Worm (Caenorhabditis elegans) whole organism, late embryonic: ENCODE results near the gene nhr-147.
"Not testable (repeated sequence)": the region's sequence is repeated elsewhere in the genome, so short reads cannot be mapped to it uniquely, and the experiment has no call there.

Experiments
- F13H6.1 ChIP-seq: sonication (generic microtip); optimal IDR thresholded peaks from 2 replicates; lab custom pipeline; 2016; ENCODE audit warnings: missing genetic modification characterization, missing compliant biosample characterization
- K02D7.2 ChIP-seq: sonication (generic microtip); optimal IDR thresholded peaks from 2 replicates; lab custom pipeline; 2017; ENCODE audit warnings: mild to moderate bottlenecking, missing genetic modification characterization, missing compliant biosample characterization
- K09A11.1 ChIP-seq: sonication (generic microtip); optimal IDR thresholded peaks from 2 replicates; lab custom pipeline; 2017; ENCODE audit warnings: antibody characterized with exemption, mild to moderate bottlenecking, missing genetic modification characterization, missing compliant biosample characterization; ENCODE audit not compliant: insufficient read depth
- T23F11.4 ChIP-seq: fragments of 200-800 bp; sonication (Bioruptor generic); optimal IDR thresholded peaks from 2 replicates; lab custom pipeline; 2018; ENCODE audit warnings: mild to moderate bottlenecking, missing genetic modification characterization, missing compliant biosample characterization
- ahr-1 ChIP-seq: sonication (generic microtip); optimal IDR thresholded peaks from 2 replicates; lab custom pipeline; 2016; ENCODE audit warnings: missing genetic modification characterization, missing compliant biosample characterization
- ama-1 ChIP-seq: fragments of 150-350 bp; optimal IDR thresholded peaks from 2 replicates; lab custom pipeline; 2014
- ceh-14 ChIP-seq: sonication (generic microtip); optimal IDR thresholded peaks from 2 replicates; lab custom pipeline; 2016; ENCODE audit warnings: missing genotype, missing genetic modification characterization, missing compliant biosample characterization
- ceh-18 ChIP-seq: sonication (generic microtip); optimal IDR thresholded peaks from 2 replicates; lab custom pipeline; 2016; ENCODE audit warnings: missing genetic modification characterization, missing compliant biosample characterization
- ceh-22 ChIP-seq: sonication (generic microtip); optimal IDR thresholded peaks from 2 replicates; lab custom pipeline; 2017; ENCODE audit warnings: missing biosample characterization, missing genetic modification characterization
- ceh-24 ChIP-seq: sonication (generic microtip); optimal IDR thresholded peaks from 2 replicates; lab custom pipeline; 2016; ENCODE audit warnings: mild to moderate bottlenecking, missing genetic modification characterization, missing compliant biosample characterization
- ceh-31 ChIP-seq: sonication (generic microtip); optimal IDR thresholded peaks from 2 replicates; lab custom pipeline; 2016; ENCODE audit warnings: missing genetic modification characterization, missing compliant biosample characterization
- ceh-45 ChIP-seq: fragments of 200-800 bp; sonication (Bioruptor generic); IDR thresholded peaks from 2 replicates; pipeline ENCODE4 v1.3.6; 2022; ENCODE audit warnings: missing genetic modification reagents, missing genetic modification characterization, missing compliant biosample characterization
- ceh-6 ChIP-seq: fragments of 200-800 bp; sonication (Bioruptor generic); optimal IDR thresholded peaks from 2 replicates; lab custom pipeline; 2018; ENCODE audit warnings: mild to moderate bottlenecking, missing genetic modification characterization, missing compliant biosample characterization
- ceh-9 ChIP-seq: sonication (generic microtip); optimal IDR thresholded peaks from 2 replicates; lab custom pipeline; 2016; ENCODE audit warnings: mild to moderate bottlenecking, missing genetic modification characterization, inconsistent platforms, missing compliant biosample characterization
- che-1 ChIP-seq: sonication (generic microtip); optimal IDR thresholded peaks from 2 replicates; lab custom pipeline; 2016; ENCODE audit warnings: mild to moderate bottlenecking, missing genetic modification characterization, missing compliant biosample characterization
- eyg-1 ChIP-seq: sonication (generic microtip); optimal IDR thresholded peaks from 2 replicates; lab custom pipeline; 2016; ENCODE audit warnings: missing genotype, missing genetic modification characterization, missing compliant biosample characterization
- fax-1 ChIP-seq: sonication (generic microtip); optimal IDR thresholded peaks from 2 replicates; lab custom pipeline; 2016; ENCODE audit warnings: missing genotype, missing genetic modification characterization, missing compliant biosample characterization
- fkh-6 ChIP-seq: sonication (generic microtip); optimal IDR thresholded peaks from 2 replicates; lab custom pipeline; 2016; ENCODE audit warnings: missing genetic modification characterization, missing compliant biosample characterization
- gmeb-2 ChIP-seq: sonication (generic microtip); optimal IDR thresholded peaks from 2 replicates; lab custom pipeline; 2016; ENCODE audit warnings: missing genetic modification characterization, inconsistent platforms, missing compliant biosample characterization
- hlh-13 ChIP-seq: fragments of 200-800 bp; sonication (Bioruptor generic); optimal IDR thresholded peaks from 2 replicates; lab custom pipeline; 2018; ENCODE audit warnings: mild to moderate bottlenecking, missing genetic modification characterization, missing compliant biosample characterization
- hlh-15 ChIP-seq: sonication (generic microtip); optimal IDR thresholded peaks from 2 replicates; lab custom pipeline; 2016; ENCODE audit warnings: missing genetic modification characterization, missing compliant biosample characterization
- hlh-30 ChIP-seq: sonication (generic microtip); optimal IDR thresholded peaks from 2 replicates; lab custom pipeline; 2017; ENCODE audit warnings: antibody characterized with exemption, missing genetic modification characterization, missing compliant biosample characterization; ENCODE audit not compliant: insufficient read depth
- lim-6 ChIP-seq: sonication (generic microtip); optimal IDR thresholded peaks from 2 replicates; lab custom pipeline; 2016; ENCODE audit warnings: missing genetic modification characterization, missing compliant biosample characterization
- lin-11 ChIP-seq: fragments of 200-800 bp; sonication (Bioruptor generic); optimal IDR thresholded peaks from 2 replicates; lab custom pipeline; 2018; ENCODE audit warnings: mild to moderate bottlenecking, missing genetic modification characterization, missing compliant biosample characterization
- madf-2 ChIP-seq: sonication (generic microtip); optimal IDR thresholded peaks from 2 replicates; lab custom pipeline; 2017; ENCODE audit warnings: missing genetic modification characterization, missing compliant biosample characterization
- mec-3 ChIP-seq: sonication (generic microtip); optimal IDR thresholded peaks from 2 replicates; lab custom pipeline; 2016; ENCODE audit warnings: borderline replicate concordance, missing genetic modification characterization, missing compliant biosample characterization
- nfya-1 ChIP-seq: sonication (generic microtip); optimal IDR thresholded peaks from 2 replicates; lab custom pipeline; 2017; ENCODE audit warnings: missing genetic modification characterization, mild to moderate bottlenecking, missing compliant biosample characterization, antibody characterized with exemption, moderate library complexity
- nhr-232 ChIP-seq: sonication (generic microtip); optimal IDR thresholded peaks from 2 replicates; lab custom pipeline; 2016; ENCODE audit warnings: missing genetic modification characterization, missing compliant biosample characterization
- npax-4 ChIP-seq: sonication (generic microtip); optimal IDR thresholded peaks from 2 replicates; lab custom pipeline; 2016; ENCODE audit warnings: missing genetic modification characterization, missing compliant biosample characterization
- pat-9 ChIP-seq: fragments of 200-800 bp; sonication (Bioruptor generic); optimal IDR thresholded peaks from 2 replicates; lab custom pipeline; 2018; ENCODE audit warnings: mild to moderate bottlenecking, missing genetic modification characterization, moderate library complexity, missing compliant biosample characterization
- pha-4 ChIP-seq: fragments of 150-350 bp; optimal IDR thresholded peaks from 2 replicates; lab custom pipeline; 2018; ENCODE audit warnings: missing biosample characterization, missing genetic modification reagents, missing genetic modification characterization
- ref-2 ChIP-seq: sonication (generic microtip); optimal IDR thresholded peaks from 2 replicates; lab custom pipeline; 2016; ENCODE audit warnings: missing genetic modification characterization, missing compliant biosample characterization
- sdc-2 ChIP-seq: sonication (generic microtip); optimal IDR thresholded peaks from 2 replicates; lab custom pipeline; 2016; ENCODE audit warnings: missing genotype, missing genetic modification characterization, missing compliant biosample characterization
- sox-2 ChIP-seq: fragments of 200-800 bp; sonication (Bioruptor generic); IDR thresholded peaks from 2 replicates; pipeline ENCODE4 v1.3.6; 2022; ENCODE audit warnings: missing genetic modification reagents, missing genetic modification characterization, missing compliant biosample characterization
- syd-9 ChIP-seq: sonication (generic microtip); optimal IDR thresholded peaks from 2 replicates; lab custom pipeline; 2016; ENCODE audit warnings: mild to moderate bottlenecking, missing genetic modification characterization, moderate library complexity, missing compliant biosample characterization
- tbx-7 ChIP-seq: sonication (generic microtip); optimal IDR thresholded peaks from 2 replicates; lab custom pipeline; 2016; ENCODE audit warnings: missing genotype, missing genetic modification characterization, missing compliant biosample characterization
- ttx-3 ChIP-seq: sonication (generic microtip); optimal IDR thresholded peaks from 2 replicates; lab custom pipeline; 2016; ENCODE audit warnings: missing genetic modification reagents, missing genetic modification characterization, missing compliant biosample characterization
- unc-42 ChIP-seq: sonication (generic microtip); optimal IDR thresholded peaks from 2 replicates; lab custom pipeline; 2016; ENCODE audit warnings: missing genotype, missing genetic modification characterization, missing compliant biosample characterization
- unc-86 ChIP-seq: sonication (generic microtip); optimal IDR thresholded peaks from 2 replicates; lab custom pipeline; 2016; ENCODE audit warnings: missing genetic modification characterization, missing compliant biosample characterization
- zip-5 ChIP-seq: sonication (generic microtip); optimal IDR thresholded peaks from 2 replicates; lab custom pipeline; 2016; ENCODE audit warnings: missing genetic modification characterization, missing compliant biosample characterization
- ztf-16 ChIP-seq: sonication (generic microtip); optimal IDR thresholded peaks from 2 replicates; lab custom pipeline; 2017; ENCODE audit warnings: missing genetic modification characterization, missing compliant biosample characterization

nhr-147 gene

DNA sequence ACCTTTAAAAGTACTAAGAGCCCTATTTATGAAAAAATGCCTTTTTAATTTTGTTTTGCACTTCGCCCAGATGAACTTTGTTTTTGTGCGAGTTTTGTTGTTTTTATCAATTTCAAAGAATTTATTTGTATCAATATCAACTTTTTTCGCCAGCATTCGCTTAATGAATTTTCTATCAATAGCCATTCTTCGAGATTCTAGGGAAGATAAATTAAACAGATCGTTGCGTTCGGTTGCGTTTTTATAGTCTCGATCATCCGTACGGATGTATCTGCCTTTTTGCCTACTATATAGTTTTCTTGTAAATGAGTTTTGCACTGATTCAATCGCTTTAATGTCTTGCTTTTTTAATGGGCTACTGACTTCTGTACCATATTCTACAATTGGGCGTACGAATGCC lies at the start of gene nhr-147:
Gene nhr-147 (plus strand): TSS at position 301 of the 400 bp plus-strand sequence.
- not testable (repeated sequence) for TF ChIP-seq zip-5 (tag; lab: Kevin White, UChicago); hlh-13 (GFP tag; lab: Kevin White, UChicago); ceh-18 (tag; lab: Kevin White, UChicago)

ce11 chrV:7297263-7297662 lies 48.3 kb upstream of the nhr-147 start, which contains the start of gene srj-32:
Gene srj-32, minus strand, starts transcription at chrV:7297363.
- TF ChIP-seq syd-9 (tag; lab: Kevin White, UChicago), result no peak
- TF ChIP-seq ttx-3 (tag; lab: Kevin White, UChicago), result no peak
- TF ChIP-seq T23F11.4 (GFP tag; lab: Kevin White, UChicago), result no peak
- TF ChIP-seq hlh-30 (tag; lab: Kevin White, UChicago), result no peak
- no peak for TF ChIP-seq madf-2 (tag; lab: Kevin White, UChicago)
- TF ChIP-seq K09A11.1 (tag; lab: Kevin White, UChicago), result no peak
- no peak for TF ChIP-seq sox-2 (GFP tag; lab: Robert Waterston, UW)
- no peak for TF ChIP-seq ceh-22 (tag; lab: Kevin White, UChicago)
- no peak for TF ChIP-seq ama-1 (lab: Kevin White, UChicago)
- no peak for TF ChIP-seq fax-1
- no peak for TF ChIP-seq ceh-45 (GFP tag; lab: Robert Waterston, UW)
- no peak for TF ChIP-seq K02D7.2 (tag; lab: Kevin White, UChicago)
- TF ChIP-seq sdc-2 (tag; lab: Kevin White, UChicago), result no peak

DNA sequence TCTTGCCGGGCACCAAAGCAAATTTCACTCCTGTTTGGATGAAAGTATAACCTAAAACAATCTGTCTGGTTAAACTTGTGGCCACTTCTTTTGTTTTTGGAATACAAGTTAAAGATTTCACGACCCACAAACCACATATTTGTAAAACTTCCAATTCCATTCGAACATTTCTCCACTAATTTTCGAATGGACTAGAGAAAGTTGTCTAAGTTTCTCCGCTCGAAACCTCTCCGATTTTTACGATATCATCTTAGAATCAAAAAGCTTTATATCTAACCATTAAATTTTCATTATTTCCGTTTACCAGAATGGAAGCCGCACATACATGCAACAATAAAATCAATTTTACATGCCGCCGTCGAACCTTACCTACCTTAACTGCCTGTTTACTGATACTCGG lies 47.1 kb upstream of the nhr-147 start, which contains the start of gene F07G11.3:
Gene F07G11.3 (plus strand): TSS at position 301 of the 400 bp plus-strand sequence.
- TF ChIP-seq mec-3 (no peak), fkh-6 (tag; lab: Kevin White, UChicago) (no peak), ceh-31 (no peak), che-1 (tag; lab: Kevin White, UChicago) (no peak), npax-4 (no peak), unc-42 (no peak), ceh-14 (tag; lab: Kevin White, UChicago) (no peak), ceh-24 (tag; lab: Kevin White, UChicago) (no peak)

DNA sequence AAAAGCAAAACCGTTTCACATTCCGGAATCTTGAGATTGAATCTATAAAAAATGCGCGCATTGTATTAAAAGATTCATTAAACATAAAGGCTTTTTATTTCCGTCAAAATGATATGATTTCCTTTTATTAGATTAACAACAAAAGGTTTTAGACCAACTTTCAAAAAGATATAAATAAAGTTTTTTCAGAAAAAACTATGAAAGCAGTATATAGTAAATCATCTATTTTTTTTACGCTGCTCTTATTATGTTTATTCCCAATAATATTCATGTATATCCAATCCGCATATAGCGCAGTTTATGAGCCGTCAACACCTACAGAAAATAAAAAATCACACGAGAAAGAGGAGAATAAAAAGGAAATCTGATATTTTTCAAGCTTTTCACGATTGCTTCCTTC lies 41.1 kb upstream of the nhr-147 start, which contains the start of gene F07G11.2:
Gene F07G11.2 (plus strand): TSS at position 301 of the 400 bp plus-strand sequence.
- not testable (repeated sequence) for TF ChIP-seq zip-5, tbx-7, gmeb-2 (tag; lab: Kevin White, UChicago)

DNA sequence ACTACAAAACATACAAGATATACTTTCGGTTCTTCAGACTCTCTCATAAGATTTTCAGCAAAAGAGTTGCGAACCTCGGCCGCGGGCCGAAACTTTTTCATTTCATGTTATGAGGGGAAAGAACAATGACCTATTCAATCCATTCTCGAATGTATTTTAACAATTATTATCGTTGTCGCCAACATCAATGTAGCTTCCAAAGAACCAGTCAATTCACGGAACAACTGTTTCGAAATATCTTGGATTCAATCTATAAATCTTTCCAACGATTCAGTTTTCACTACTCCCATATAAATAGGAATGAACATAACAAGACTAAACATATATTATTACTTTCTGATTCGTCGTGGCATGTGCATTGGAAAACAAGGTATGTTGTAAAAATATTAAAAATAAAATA lies 38.5 kb upstream of the nhr-147 start, which contains the start of gene F07G11.1:
Gene F07G11.1 (plus strand): TSS at position 301 of the 400 bp plus-strand sequence.
- no peak for TF ChIP-seq ahr-1
- TF ChIP-seq lin-11, result no peak
- no peak for TF ChIP-seq ceh-6 (GFP tag; lab: Kevin White, UChicago)
- TF ChIP-seq ama-1 (lab: Kevin White, UChicago), result no peak
- TF ChIP-seq nfya-1 (tag; lab: Kevin White, UChicago), result no peak
- no peak for TF ChIP-seq nhr-232 (tag; lab: Kevin White, UChicago)
- no peak for TF ChIP-seq hlh-15
- TF ChIP-seq ceh-45 (GFP tag; lab: Robert Waterston, UW), result no peak
- no peak for TF ChIP-seq ref-2
- TF ChIP-seq F13H6.1 (tag; lab: Kevin White, UChicago), result no peak
- no peak for TF ChIP-seq npax-4
- no peak for TF ChIP-seq unc-86 (tag; lab: Kevin White, UChicago)
- no peak for TF ChIP-seq ztf-16 (tag; lab: Kevin White, UChicago)
- TF ChIP-seq pat-9, result no peak
- TF ChIP-seq gmeb-2 (tag; lab: Kevin White, UChicago), result no peak
- TF ChIP-seq eyg-1 (tag; lab: Kevin White, UChicago), result no peak
- TF ChIP-seq ceh-9 (tag; lab: Kevin White, UChicago), result no peak
- no peak for TF ChIP-seq lim-6 (tag; lab: Kevin White, UChicago)
- no peak for TF ChIP-seq pha-4 (tag; lab: Kevin White, UChicago)
